Fruit fly (Drosophila melanogaster) whole organism, adult: ENCODE data around the gene CG43901.
A peak's percentile ranks its signal among the peaks of the same experiment; 100 is the strongest.

ENCODE experiments used
- CG11617 ChIP-seq: fragments of 200-800 bp; sonication (Bioruptor generic); optimal IDR thresholded peaks from 2 replicates; lab custom pipeline; 2017; ENCODE audit warnings: mild to moderate bottlenecking, missing biosample characterization, missing genetic modification reagents, missing genetic modification characterization
- CG33017 ChIP-seq: fragments of 200-800 bp; sonication (Bioruptor generic); optimal IDR thresholded peaks from 2 replicates; lab custom pipeline; 2018; ENCODE audit warnings: missing biosample characterization, mild to moderate bottlenecking, missing genetic modification characterization, moderate library complexity
- CG7045 ChIP-seq: fragments of 200-800 bp; sonication (Bioruptor generic); optimal IDR thresholded peaks from 2 replicates; lab custom pipeline; 2017; ENCODE audit warnings: missing biosample characterization, mild to moderate bottlenecking, missing genetic modification characterization
- CG7101 ChIP-seq: fragments of 200-800 bp; sonication (Bioruptor generic); optimal IDR thresholded peaks from 2 replicates; lab custom pipeline; 2018; ENCODE audit warnings: missing biosample characterization, mild to moderate bottlenecking, missing genetic modification characterization, moderate library complexity
- Clk ChIP-seq: fragments of 200-800 bp; sonication (Bioruptor generic); optimal IDR thresholded peaks from 2 replicates; lab custom pipeline; 2017; ENCODE audit warnings: missing biosample characterization, missing genetic modification characterization
- Crg-1 ChIP-seq: fragments of 200-800 bp; sonication (Bioruptor generic); optimal IDR thresholded peaks from 2 replicates; lab custom pipeline; 2016; ENCODE audit warnings: missing biosample characterization, missing genetic modification characterization
- Mnt ChIP-seq: fragments of 200-800 bp; sonication (Bioruptor generic); optimal IDR thresholded peaks from 2 replicates; lab custom pipeline; 2016; ENCODE audit warnings: missing biosample characterization, mild to moderate bottlenecking, missing genetic modification characterization
- bab1 ChIP-seq: fragments of 200-800 bp; sonication (Bioruptor generic); optimal IDR thresholded peaks from 3 replicates; lab custom pipeline; 2019; ENCODE audit warnings: missing biosample characterization, mild to moderate bottlenecking, missing genetic modification characterization, moderate library complexity
- cic ChIP-seq: fragments of 200-800 bp; sonication (Bioruptor generic); optimal IDR thresholded peaks from 2 replicates; lab custom pipeline; 2017; ENCODE audit warnings: missing biosample characterization, mild to moderate bottlenecking, missing genetic modification characterization, moderate library complexity
- kay ChIP-seq: fragments of 200-800 bp; sonication (Bioruptor generic); peaks from one replicate; lab custom pipeline; 2016; ENCODE audit warnings: missing biosample characterization, missing genetic modification characterization, borderline replicate concordance
- ovo ChIP-seq: fragments of 200-800 bp; sonication (Bioruptor generic); optimal IDR thresholded peaks from 2 replicates; lab custom pipeline; 2016; ENCODE audit warnings: missing biosample characterization, missing genetic modification characterization
- tj ChIP-seq: fragments of 200-800 bp; sonication (Bioruptor generic); optimal IDR thresholded peaks from 3 replicates; lab custom pipeline; 2017; ENCODE audit warnings: missing biosample characterization, mild to moderate bottlenecking, missing genetic modification characterization, moderate library complexity

DNA sequence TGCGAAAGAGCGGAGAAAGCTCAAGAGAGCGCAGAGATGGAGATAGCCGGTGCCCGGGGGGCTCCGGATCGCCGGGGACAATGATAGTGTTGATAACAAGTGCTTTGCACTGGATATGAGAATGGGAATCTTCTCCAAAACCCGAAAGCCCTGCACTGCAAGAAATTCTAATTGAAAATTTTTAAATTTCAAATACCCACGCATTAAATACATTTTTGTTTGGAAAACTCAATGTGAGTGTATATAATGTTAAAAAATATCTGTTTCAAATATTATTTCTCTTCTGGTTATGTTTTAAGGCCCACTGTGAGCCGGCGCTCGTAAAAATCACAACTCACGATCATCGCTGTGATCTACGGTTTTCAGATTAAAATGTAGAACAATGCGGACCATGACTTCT, 12.4 kb upstream of the CG43901 start:
- TF ChIP-seq tj (GFP tag; lab: Kevin White, UChicago): no peak
- peak; percentile 6 for TF ChIP-seq bab1 (GFP tag; lab: Kevin White, UChicago)
- no peak for TF ChIP-seq kay
- TF ChIP-seq Crg-1 (GFP tag; lab: Kevin White, UChicago): no peak
- no peak for TF ChIP-seq Clk (GFP tag; lab: Kevin White, UChicago)
- no peak for TF ChIP-seq Mnt
- TF ChIP-seq CG7045 (GFP tag; lab: Kevin White, UChicago): no peak
- no peak for TF ChIP-seq ovo (GFP tag; lab: Kevin White, UChicago)
- TF ChIP-seq CG33017 (tag; lab: Kevin White, UChicago): no peak
- no peak for TF ChIP-seq CG7101 (tag; lab: Kevin White, UChicago)
- TF ChIP-seq CG11617 (GFP tag; lab: Kevin White, UChicago): no peak
- TF ChIP-seq cic (GFP tag; lab: Kevin White, UChicago): no peak
